Worm (Caenorhabditis elegans) whole organism, mixed stage, embryonic: Measurements from ENCODE around the gene hpo-18.

ENCODE experiments used
- M03D4.4 ChIP-seq: sonication (generic microtip); optimal IDR thresholded peaks from 2 replicates; lab custom pipeline; 2017; ENCODE audit warnings: mild to moderate bottlenecking, missing genetic modification characterization, missing compliant biosample characterization
- ceh-43 ChIP-seq: fragments of 200-800 bp; sonication (Bioruptor generic); optimal IDR thresholded peaks from 2 replicates; lab custom pipeline; 2018; ENCODE audit warnings: mild to moderate bottlenecking, missing genetic modification characterization, moderate library complexity, missing compliant biosample characterization
- elt-1 ChIP-seq: sonication (generic microtip); optimal IDR thresholded peaks from 2 replicates; lab custom pipeline; 2017; ENCODE audit warnings: missing genetic modification characterization, mild to moderate bottlenecking, missing compliant biosample characterization, antibody characterized with exemption, moderate library complexity, borderline replicate concordance; ENCODE audit not compliant: insufficient read depth
- elt-3 ChIP-seq: fragments of 150-350 bp; optimal IDR thresholded peaks from 2 replicates; lab custom pipeline; 2014; ENCODE audit warnings: missing biosample characterization, missing genetic modification characterization
- flh-1 ChIP-seq: fragments of 200-800 bp; sonication (Bioruptor generic); optimal IDR thresholded peaks from 2 replicates; lab custom pipeline; 2018; ENCODE audit warnings: mild to moderate bottlenecking, missing genetic modification characterization, moderate library complexity, missing compliant biosample characterization
- ham-2 ChIP-seq: fragments of 200-800 bp; sonication (Bioruptor generic); optimal IDR thresholded peaks from 2 replicates; lab custom pipeline; 2018; ENCODE audit warnings: mild to moderate bottlenecking, missing genetic modification characterization, missing compliant biosample characterization
- lin-13 ChIP-seq: fragments of 150-350 bp; optimal IDR thresholded peaks from 2 replicates; lab custom pipeline; 2014; ENCODE audit warnings: missing biosample characterization, missing genetic modification characterization
- lsy-2 ChIP-seq: fragments of 150-350 bp; optimal IDR thresholded peaks from 2 replicates; lab custom pipeline; 2014; ENCODE audit warnings: missing biosample characterization, missing genetic modification characterization
- mab-5 ChIP-seq: fragments of 150-350 bp; optimal IDR thresholded peaks from 2 replicates; lab custom pipeline; 2014; ENCODE audit warnings: missing biosample characterization, missing genetic modification characterization
- mep-1 ChIP-seq: fragments of 150-350 bp; optimal IDR thresholded peaks from 2 replicates; lab custom pipeline; 2017; ENCODE audit warnings: missing biosample characterization, missing genetic modification reagents, missing genetic modification characterization, inconsistent platforms
- nhr-2 ChIP-seq: fragments of 150-350 bp; optimal IDR thresholded peaks from 2 replicates; lab custom pipeline; 2014; ENCODE audit warnings: missing biosample characterization, missing genetic modification characterization
- pha-4 ChIP-seq: fragments of 150-350 bp; optimal IDR thresholded peaks from 2 replicates; lab custom pipeline; 2018; ENCODE audit warnings: missing biosample characterization, missing genetic modification reagents, missing genetic modification characterization
- sem-2 ChIP-seq: fragments of 200-800 bp; sonication (Bioruptor generic); optimal IDR thresholded peaks from 2 replicates; lab custom pipeline; 2018; ENCODE audit warnings: mild to moderate bottlenecking, missing genetic modification characterization, missing compliant biosample characterization
- unc-62 ChIP-seq: fragments of 150-350 bp; optimal IDR thresholded peaks from 2 replicates; lab custom pipeline; 2014; ENCODE audit warnings: missing biosample characterization, missing genetic modification reagents, missing genetic modification characterization

DNA sequence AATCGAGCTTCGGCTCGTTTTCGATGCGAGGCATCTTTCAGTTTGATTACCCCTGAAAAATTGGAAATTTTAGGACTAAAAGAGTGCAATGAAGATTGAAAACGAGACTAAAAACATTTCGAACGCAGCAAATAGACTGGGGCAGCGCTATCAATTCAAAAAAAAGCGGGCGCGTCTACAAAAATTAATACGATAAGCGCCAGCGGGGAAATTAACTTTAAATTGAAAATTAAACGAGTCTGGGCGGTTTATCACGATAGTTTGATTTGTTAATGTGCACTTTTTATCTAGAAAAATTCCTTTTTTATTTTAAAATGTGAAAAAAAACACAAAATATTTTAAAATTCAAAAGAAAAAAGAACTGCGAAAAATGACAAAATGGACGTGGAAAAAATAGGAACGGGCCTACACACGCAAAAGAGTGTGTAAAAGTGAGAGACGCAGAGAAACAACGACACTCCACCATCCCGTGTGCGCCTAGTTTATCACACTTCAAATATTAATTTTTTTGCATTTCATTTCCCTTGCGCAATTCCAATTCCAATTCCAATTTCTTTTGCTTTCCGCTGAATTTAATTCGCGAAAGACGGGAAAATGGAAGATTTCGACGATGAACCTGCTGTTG is 25.2 kb upstream of the hpo-18 start, which contains the start of the genes gmpr-1 and fipp-1:
- peak; percentile 42 for TF ChIP-seq pha-4
- TF ChIP-seq elt-3, result no peak
- no peak for TF ChIP-seq mab-5 (tag; lab: Kevin White, UChicago)
- no peak for TF ChIP-seq elt-1
- TF ChIP-seq nhr-2 (tag; lab: Kevin White, UChicago), result no peak
- peak; percentile 15 for TF ChIP-seq lsy-2 (tag; lab: Kevin White, UChicago)
- no peak for TF ChIP-seq unc-62 (GFP tag; lab: Kevin White, UChicago)
- TF ChIP-seq lin-13 (tag; lab: Kevin White, UChicago), result no peak
- TF ChIP-seq ceh-43 (GFP tag; lab: Kevin White, UChicago), result no peak
- no peak for TF ChIP-seq M03D4.4 (tag; lab: Kevin White, UChicago)
- no peak for TF ChIP-seq ham-2 (GFP tag; lab: Kevin White, UChicago)
- no peak for TF ChIP-seq sem-2 (GFP tag; lab: Kevin White, UChicago)
- no peak for TF ChIP-seq flh-1 (GFP tag; lab: Kevin White, UChicago)
- peak; percentile 54 for TF ChIP-seq mep-1 (tag; lab: Kevin White, UChicago)
